Fruit fly (Drosophila melanogaster) whole organism, embryonic: Measurements from ENCODE around the gene SKIP.

ENCODE experiments used
- CG10654 ChIP-seq: fragments of 200-800 bp; sonication (Bioruptor generic); optimal IDR thresholded peaks from 2 replicates; lab custom pipeline; 2016; ENCODE audit warnings: missing biosample characterization, missing genetic modification characterization
- CG11093 ChIP-seq: fragments of 200-800 bp; sonication (Bioruptor generic); IDR thresholded peaks from 3 replicates; pipeline ENCODE4 v1.3.6; 2022; ENCODE audit warnings: missing biosample characterization, missing genetic modification characterization
- CG11504 ChIP-seq: fragments of 200-800 bp; sonication (Bioruptor generic); optimal IDR thresholded peaks from 3 replicates; lab custom pipeline; 2019; ENCODE audit warnings: missing biosample characterization, mild to moderate bottlenecking, missing genetic modification characterization, moderate library complexity
- CG12104 ChIP-seq: fragments of 200-800 bp; sonication (Bioruptor generic); optimal IDR thresholded peaks from 3 replicates; lab custom pipeline; 2016; ENCODE audit warnings: missing biosample characterization, missing genetic modification characterization
- CG13287 ChIP-seq: fragments of 200-800 bp; sonication (Bioruptor generic); IDR thresholded peaks from 2 replicates; pipeline ENCODE4 v1.3.6; 2022; ENCODE audit warnings: missing biosample characterization, missing genetic modification characterization; ENCODE audit not compliant: partially characterized antibody
- CG13624 ChIP-seq: fragments of 200-800 bp; sonication (Bioruptor generic); optimal IDR thresholded peaks from 2 replicates; lab custom pipeline; 2016; ENCODE audit warnings: missing biosample characterization, missing genetic modification characterization
- CG14710 ChIP-seq: fragments of 200-800 bp; sonication (Bioruptor generic); optimal IDR thresholded peaks from 3 replicates; lab custom pipeline; 2019; ENCODE audit warnings: missing biosample characterization, mild to moderate bottlenecking, missing genetic modification characterization, moderate library complexity
- CG15479 ChIP-seq: fragments of 200-800 bp; sonication (Bioruptor generic); optimal IDR thresholded peaks from 3 replicates; lab custom pipeline; 2019; ENCODE audit warnings: missing biosample characterization, mild to moderate bottlenecking, missing genetic modification characterization, moderate library complexity
- CG15514 ChIP-seq: fragments of 200-800 bp; sonication (Bioruptor generic); optimal IDR thresholded peaks from 3 replicates; lab custom pipeline; 2017; ENCODE audit warnings: missing biosample characterization, missing genetic modification characterization, mild to moderate bottlenecking, moderate library complexity, missing genetic modification reagents
- CG1602 ChIP-seq: fragments of 200-800 bp; sonication (Bioruptor generic); optimal IDR thresholded peaks from 3 replicates; lab custom pipeline; 2016; ENCODE audit warnings: missing biosample characterization, missing genetic modification characterization
- CG18599 ChIP-seq: fragments of 200-800 bp; sonication (Bioruptor generic); optimal IDR thresholded peaks from 3 replicates; lab custom pipeline; 2017; ENCODE audit warnings: missing biosample characterization, missing genetic modification characterization, mild to moderate bottlenecking, moderate library complexity, missing genetic modification reagents
- CG18764 ChIP-seq: fragments of 200-800 bp; sonication (Bioruptor generic); optimal IDR thresholded peaks from 3 replicates; lab custom pipeline; 2016; ENCODE audit warnings: missing biosample characterization, missing genetic modification characterization
- CG2678 ChIP-seq: fragments of 200-800 bp; sonication (Bioruptor generic); optimal IDR thresholded peaks from 3 replicates; lab custom pipeline; 2019; ENCODE audit warnings: missing biosample characterization, mild to moderate bottlenecking, missing genetic modification characterization, moderate library complexity
- CG32532 ChIP-seq: fragments of 200-800 bp; sonication (Bioruptor generic); IDR thresholded peaks from 2 replicates; pipeline ENCODE4 v1.3.6; 2022; ENCODE audit warnings: missing biosample characterization, missing genetic modification characterization
- CG6175 ChIP-seq: fragments of 200-800 bp; sonication (Bioruptor generic); IDR thresholded peaks from 3 replicates; pipeline ENCODE4 v1.3.6; 2022; ENCODE audit warnings: missing biosample characterization, missing genetic modification characterization
- CG7271 ChIP-seq: fragments of 200-800 bp; sonication (Bioruptor generic); optimal IDR thresholded peaks from 2 replicates; lab custom pipeline; 2018; ENCODE audit warnings: missing biosample characterization, mild to moderate bottlenecking, missing genetic modification characterization, moderate library complexity
- CG7786 ChIP-seq: fragments of 200-800 bp; sonication (Bioruptor generic); optimal IDR thresholded peaks from 2 replicates; lab custom pipeline; 2016; ENCODE audit warnings: missing biosample characterization, missing genetic modification characterization
- CG7839 ChIP-seq: fragments of 200-800 bp; sonication (Bioruptor generic); optimal IDR thresholded peaks from 3 replicates; lab custom pipeline; 2018; ENCODE audit warnings: missing biosample characterization, mild to moderate bottlenecking, missing genetic modification characterization, moderate library complexity
- CG9727 ChIP-seq: fragments of 200-800 bp; sonication (Bioruptor generic); optimal IDR thresholded peaks from 3 replicates; lab custom pipeline; 2017; ENCODE audit warnings: missing biosample characterization, mild to moderate bottlenecking, missing genetic modification characterization
- CG9797 ChIP-seq: fragments of 200-800 bp; sonication (Bioruptor generic); optimal IDR thresholded peaks from 3 replicates; lab custom pipeline; 2018; ENCODE audit warnings: missing biosample characterization, mild to moderate bottlenecking, missing genetic modification characterization
- D ChIP-seq, 2 experiments: fragments of 200-800 bp in 1 of 2; fragments of >200 bp in 1 of 2; sonication (Bioruptor generic) in 1 of 2; optimal IDR thresholded peaks; 2 replicates in 1 of 2; 3 replicates in 1 of 2; lab custom pipeline; 2017; ENCODE audit warnings: mild to moderate bottlenecking in 1 of 2, missing biosample characterization in 1 of 2, missing genetic modification characterization in 1 of 2, missing genetic modification reagents in 1 of 2
- E2f2 ChIP-seq: fragments of 200-800 bp; sonication (Bioruptor generic); IDR thresholded peaks from 2 replicates; pipeline ENCODE4 v1.3.6; 2022; ENCODE audit warnings: missing biosample characterization, missing genetic modification characterization
- Ets65A ChIP-seq: fragments of 200-800 bp; sonication (Bioruptor generic); peaks from one replicate; lab custom pipeline; 2016; ENCODE audit warnings: missing biosample characterization, missing genetic modification characterization
- Hmr ChIP-seq: fragments of 200-800 bp; sonication (Bioruptor generic); optimal IDR thresholded peaks from 3 replicates; lab custom pipeline; 2017; ENCODE audit warnings: mild to moderate bottlenecking, missing biosample characterization, missing genetic modification reagents, missing genetic modification characterization
- NC2β ChIP-seq: fragments of 200-800 bp; sonication (Bioruptor generic); optimal IDR thresholded peaks from 2 replicates; lab custom pipeline; 2016; ENCODE audit warnings: missing biosample characterization, missing genetic modification characterization
- Pdp1 ChIP-seq, 2 experiments: fragments of 200-800 bp; sonication (Bioruptor generic); optimal IDR thresholded peaks; 3 replicates each; lab custom pipeline; 2016; ENCODE audit warnings: missing biosample characterization in 2 of 2, missing genetic modification characterization in 2 of 2, mild to moderate bottlenecking in 1 of 2, moderate library complexity in 1 of 2
- Sox102F ChIP-seq: fragments of 200-800 bp; sonication (Bioruptor generic); optimal IDR thresholded peaks from 2 replicates; lab custom pipeline; 2018; ENCODE audit warnings: missing biosample characterization, mild to moderate bottlenecking, missing genetic modification characterization, moderate library complexity
- aop ChIP-seq: fragments of 200-800 bp; sonication (Bioruptor generic); IDR thresholded peaks from 2 replicates; pipeline ENCODE4 v1.3.6; 2022; ENCODE audit warnings: missing biosample characterization, missing genetic modification characterization
- ci ChIP-seq: fragments of 200-800 bp; sonication (Bioruptor generic); IDR thresholded peaks from 3 replicates; pipeline ENCODE4 v1.3.6; 2022; ENCODE audit warnings: missing biosample characterization, missing genetic modification characterization
- crc ChIP-seq: fragments of 200-800 bp; sonication (Bioruptor generic); optimal IDR thresholded peaks from 2 replicates; lab custom pipeline; 2016; ENCODE audit warnings: missing biosample characterization, missing genetic modification characterization
- dmrt11E ChIP-seq: fragments of 200-800 bp; sonication (Bioruptor generic); optimal IDR thresholded peaks from 3 replicates; lab custom pipeline; 2018; ENCODE audit warnings: missing biosample characterization, mild to moderate bottlenecking, missing genetic modification characterization, moderate library complexity
- dpn ChIP-seq, 2 experiments: fragments of 200-800 bp; sonication (Bioruptor generic); optimal IDR thresholded peaks; 3 replicates each; lab custom pipeline; 2016; ENCODE audit warnings: missing biosample characterization in 2 of 2, missing genetic modification characterization in 2 of 2
- fd96Cb ChIP-seq: fragments of 200-800 bp; sonication (Bioruptor generic); optimal IDR thresholded peaks from 2 replicates; lab custom pipeline; 2018; ENCODE audit warnings: missing biosample characterization, mild to moderate bottlenecking, missing genetic modification characterization, moderate library complexity
- gem ChIP-seq: fragments of 200-800 bp; sonication (Bioruptor generic); optimal IDR thresholded peaks from 2 replicates; lab custom pipeline; 2019; ENCODE audit warnings: missing biosample characterization, mild to moderate bottlenecking, missing genetic modification characterization, moderate library complexity
- ind ChIP-seq: fragments of 200-800 bp; sonication (Bioruptor generic); optimal IDR thresholded peaks from 3 replicates; lab custom pipeline; 2016; ENCODE audit warnings: missing biosample characterization, missing genetic modification characterization
- insv ChIP-seq, 2 experiments: fragments of 200-800 bp; sonication (Bioruptor generic); optimal IDR thresholded peaks; 3 replicates each; lab custom pipeline; 2016 to 2018; ENCODE audit warnings: missing biosample characterization in 2 of 2, missing genetic modification characterization in 2 of 2
- kah ChIP-seq: fragments of 200-800 bp; sonication (Bioruptor generic); optimal IDR thresholded peaks from 2 replicates; lab custom pipeline; 2018; ENCODE audit warnings: missing biosample characterization, mild to moderate bottlenecking, missing genetic modification characterization
- kni ChIP-seq: fragments of 200-800 bp; sonication (Bioruptor generic); optimal IDR thresholded peaks from 3 replicates; lab custom pipeline; 2017; ENCODE audit warnings: mild to moderate bottlenecking, missing biosample characterization, missing genetic modification reagents, missing genetic modification characterization
- lab ChIP-seq: fragments of 200-800 bp; sonication (Bioruptor generic); optimal IDR thresholded peaks from 3 replicates; lab custom pipeline; 2017; ENCODE audit warnings: missing biosample characterization, missing genetic modification characterization, mild to moderate bottlenecking, moderate library complexity, missing genetic modification reagents
- lbe ChIP-seq: fragments of 200-800 bp; sonication (Bioruptor generic); optimal IDR thresholded peaks from 2 replicates; lab custom pipeline; 2016; ENCODE audit warnings: missing biosample characterization, mild to moderate bottlenecking, missing genetic modification characterization
- lilli ChIP-seq: fragments of 200-800 bp; sonication (Bioruptor generic); optimal IDR thresholded peaks from 3 replicates; lab custom pipeline; 2016; ENCODE audit warnings: missing biosample characterization, missing genetic modification characterization
- mam ChIP-seq: fragments of 200-800 bp; sonication (Bioruptor generic); optimal IDR thresholded peaks from 3 replicates; lab custom pipeline; 2016; ENCODE audit warnings: missing biosample characterization, missing genetic modification characterization
- mld ChIP-seq: fragments of 200-800 bp; sonication (Bioruptor generic); IDR thresholded peaks from 3 replicates; pipeline ENCODE4 v1.3.6; 2022; ENCODE audit warnings: missing biosample characterization, missing genetic modification characterization; ENCODE audit not compliant: partially characterized antibody
- nom ChIP-seq: fragments of 200-800 bp; sonication (Bioruptor generic); optimal IDR thresholded peaks from 2 replicates; lab custom pipeline; 2017; ENCODE audit warnings: missing biosample characterization, missing genetic modification characterization, mild to moderate bottlenecking, moderate library complexity, missing genetic modification reagents
- prd ChIP-seq, 3 experiments: fragments of >200 bp in 2 of 3; fragments of 200-800 bp in 1 of 3; sonication (Bioruptor generic) in 1 of 3; optimal IDR thresholded peaks in 2 of 3; IDR thresholded peaks in 1 of 3; 2 replicates in 2 of 3; 3 replicates in 1 of 3; pipeline versions ENCODE4 v1.3.6 to Lab custom; 2017 to 2022; ENCODE audit warnings: missing biosample characterization in 1 of 3, missing genetic modification characterization in 1 of 3
- ranshi ChIP-seq: fragments of 200-800 bp; sonication (Bioruptor generic); IDR thresholded peaks from 2 replicates; pipeline ENCODE4 v1.3.6; 2022; ENCODE audit warnings: missing biosample characterization, missing genetic modification characterization
- row ChIP-seq: fragments of 200-800 bp; sonication (Bioruptor generic); IDR thresholded peaks from 3 replicates; pipeline ENCODE4 v1.3.6; 2022; ENCODE audit warnings: missing biosample characterization, missing genetic modification characterization
- seq ChIP-seq: fragments of 200-800 bp; sonication (Bioruptor generic); IDR thresholded peaks from 2 replicates; pipeline ENCODE4 v1.3.6; 2022; ENCODE audit warnings: missing biosample characterization, missing genetic modification characterization
- tin ChIP-seq: fragments of 200-800 bp; sonication (Bioruptor generic); optimal IDR thresholded peaks from 3 replicates; lab custom pipeline; 2016; ENCODE audit warnings: missing biosample characterization, missing genetic modification characterization

Gene SKIP

DNA sequence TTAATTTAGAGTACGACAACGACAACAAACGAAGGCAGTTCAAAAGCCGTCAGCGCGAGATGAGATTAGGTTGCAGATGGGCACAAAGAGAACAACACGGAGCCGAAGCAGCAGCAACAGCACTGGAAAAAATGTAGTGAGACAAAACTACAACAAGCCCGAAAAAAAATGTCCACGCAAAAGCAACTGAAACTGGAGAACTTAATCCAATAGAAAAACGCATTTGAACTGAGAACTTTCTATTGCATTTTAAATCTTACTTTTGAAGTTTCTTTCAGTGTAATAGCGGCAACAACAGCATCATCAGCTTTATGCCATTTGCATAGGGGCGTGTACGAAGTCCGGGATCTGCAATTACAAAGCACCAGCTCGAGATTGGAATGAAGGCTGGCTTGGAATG is 205.9 kb downstream of the SKIP start (continued):
- TF ChIP-seq CG10654 (GFP tag; lab: Kevin White, UChicago) (no peak), Hmr (GFP tag; lab: Kevin White, UChicago) (peak; percentile 24), CG9797 (GFP tag; lab: Kevin White, UChicago) (no peak), ranshi (no peak), ci (GFP tag; lab: Robert Waterston, UW) (0 out of 3 replicates have a peak, but pooled peaks have one; percentile 30), D (optimal IDR thresholded peaks at IDR 0.05; lab: Kevin White, UChicago) (no peak), D (GFP tag; optimal IDR thresholded peaks at IDR 0.05; lab: Kevin White, UChicago) (no peak), CG18764 (GFP tag; lab: Kevin White, UChicago) (no peak), prd (optimal IDR thresholded peaks at IDR 0.05; lab: Kevin White, UChicago) (no peak), prd (GFP tag; IDR thresholded peaks at IDR 0.05; lab: Robert Waterston, UW) (peak; percentile 30; the same call in 1 of the 3 replicates), kni (GFP tag; lab: Kevin White, UChicago) (no peak), Ets65A (GFP tag; lab: Kevin White, UChicago) (peak; percentile 64), CG15479 (GFP tag; lab: Kevin White, UChicago) (no peak), row (peak; percentile 31; the same call in 1 of the 3 replicates), NC2β (GFP tag; lab: Kevin White, UChicago) (no peak), lilli (GFP tag; lab: Kevin White, UChicago) (no peak), nom (GFP tag; lab: Kevin White, UChicago) (peak; percentile 33), aop (no peak), seq (GFP tag; lab: Robert Waterston, UW) (no peak), CG9727 (GFP tag; lab: Kevin White, UChicago) (peak; percentile 17), CG18599 (GFP tag; lab: Kevin White, UChicago) (peak; percentile 41), CG14710 (tag; lab: Kevin White, UChicago) (no peak), lab (GFP tag; lab: Kevin White, UChicago) (peak; percentile 39), insv (GFP tag; optimal IDR thresholded peaks at IDR 0.05; lab: Kevin White, UChicago) (no peak), crc (peak; percentile 9), CG2678 (tag; lab: Kevin White, UChicago) (peak; percentile 29), lbe (no peak), CG7786 (GFP tag; lab: Kevin White, UChicago) (no peak), Sox102F (GFP tag; lab: Kevin White, UChicago) (peak; percentile 12), Pdp1 (GFP tag; optimal IDR thresholded peaks at IDR 0.05; lab: Kevin White, UChicago) (peak in 1 of 2 experiments; percentile 43), CG15514 (GFP tag; lab: Kevin White, UChicago) (peak; percentile 1), mam (GFP tag; lab: Kevin White, UChicago) (peak; percentile 6), CG6175 (GFP tag; lab: Robert Waterston, UW) (no peak), gem (peak; percentile 41), E2f2 (GFP tag; lab: Robert Waterston, UW) (no peak), CG13287 (GFP tag; lab: Robert Waterston, UW) (no peak), CG7271 (tag; lab: Kevin White, UChicago) (no peak), ind (GFP tag; lab: Kevin White, UChicago) (peak; percentile 8), CG11504 (tag; lab: Kevin White, UChicago) (peak; percentile 39), tin (GFP tag; lab: Kevin White, UChicago) (peak; percentile 1), CG32532 (GFP tag; lab: Robert Waterston, UW) (no peak), CG12104 (no peak), dpn (GFP tag; optimal IDR thresholded peaks at IDR 0.05; lab: Kevin White, UChicago) (peak in 1 of 2 experiments; percentile 16), CG11093 (GFP tag; lab: Robert Waterston, UW) (no peak), mld (GFP tag; lab: Robert Waterston, UW) (no peak), fd96Cb (tag; lab: Kevin White, UChicago) (no peak), CG13624 (GFP tag; lab: Kevin White, UChicago) (no peak), CG1602 (GFP tag; lab: Kevin White, UChicago) (no peak), CG7839 (peak; percentile 36), kah (GFP tag; lab: Kevin White, UChicago) (no peak), dmrt11E (tag; lab: Kevin White, UChicago) (no peak)
